Fruit fly (Drosophila melanogaster) S2 (cell line): ENCODE measurements around the gene Rh4.

ENCODE experiments used
- CG8478 ChIP-seq: fragments of >200 bp; optimal IDR thresholded peaks from 2 replicates; lab custom pipeline; 2018
- CTCF ChIP-seq, 2 experiments: fragments of >200 bp; optimal IDR thresholded peaks; 2 replicates each; lab custom pipeline; 2018

DNA sequence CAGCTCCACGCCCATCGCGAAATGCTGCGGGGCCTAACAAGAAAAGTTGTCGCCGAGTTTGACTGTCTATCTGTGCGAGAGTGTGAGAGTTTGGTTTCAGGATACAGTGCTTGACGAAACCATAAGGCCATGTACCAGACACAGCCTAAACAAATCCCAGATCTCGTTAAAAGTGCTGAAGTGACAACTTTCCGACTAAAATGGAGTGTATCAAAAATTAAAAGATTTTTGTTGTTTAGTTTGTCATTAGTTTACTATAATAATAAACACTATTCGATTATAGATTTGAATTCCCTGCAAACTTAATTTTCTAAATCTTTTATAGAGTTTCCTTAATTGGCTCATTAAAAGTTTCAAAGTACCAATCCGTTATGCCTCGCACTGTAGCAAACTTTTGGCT lies 31.3 kb upstream of the Rh4 start:
- TF ChIP-seq CG8478 (lab: Kevin White, UChicago) (no peak), CTCF (optimal IDR thresholded peaks at IDR 0.05; lab: Kevin White, UChicago) (no peak)
